Fruit fly (Drosophila melanogaster): Measurements from ENCODE around the gene CG42857.

CG42857 gene

dm6 chr3R:9783240-9783917, 37.6 kb downstream of the CG42857 start (continued):
- TF ChIP-seq CG11504 (tag; optimal IDR thresholded peaks at IDR 0.05) (no peak), CG18262 (tag; optimal IDR thresholded peaks at IDR 0.05) (peak; percentile 27), CG17829 (tag; optimal IDR thresholded peaks at IDR 0.05) (no peak), Blimp-1 (GFP tag; optimal IDR thresholded peaks at IDR 0.05) (no peak), kni (GFP tag; optimal IDR thresholded peaks at IDR 0.05) (no peak), slou (GFP tag; optimal IDR thresholded peaks at IDR 0.05) (no peak), PHDP (tag; optimal IDR thresholded peaks at IDR 0.05) (peak; percentile 26), CG17568 (GFP tag; optimal IDR thresholded peaks at IDR 0.05) (no peak), CG15601 (tag; optimal IDR thresholded peaks at IDR 0.05) (no peak), CG1792 (GFP tag; optimal IDR thresholded peaks at IDR 0.05) (no peak), CG9932 (GFP tag; IDR thresholded peaks at IDR 0.05) (no peak), bowl (GFP tag; IDR thresholded peaks at IDR 0.05) (no peak), sim (GFP tag; IDR thresholded peaks at IDR 0.05) (no peak), CG15011 (GFP tag; optimal IDR thresholded peaks at IDR 0.05) (no peak), CG2712 (tag; optimal IDR thresholded peaks at IDR 0.05) (peak; percentile 35), D19A (tag; optimal IDR thresholded peaks at IDR 0.05) (peak; percentile 1), phol (tag; optimal IDR thresholded peaks at IDR 0.05) (peak; percentile 16), B-H2 (GFP tag; optimal IDR thresholded peaks at IDR 0.05) (no peak), mld (GFP tag; IDR thresholded peaks at IDR 0.05; ENCODE audit: partially characterized antibody) (no peak), cas (GFP tag; IDR thresholded peaks at IDR 0.05) (no peak), sr (GFP tag; IDR thresholded peaks at IDR 0.05) (no peak), grau (tag; optimal IDR thresholded peaks at IDR 0.05) (peak; percentile 15), CG16779 (GFP tag; IDR thresholded peaks at IDR 0.05) (no peak), CG5953 (GFP tag; IDR thresholded peaks at IDR 0.05) (no peak), CG18011 (GFP tag; optimal IDR thresholded peaks at IDR 0.05) (no peak), Ptx1 (GFP tag; IDR thresholded peaks at IDR 0.05) (peak; percentile 16; the same call in 1 of the 2 replicates), CG7271 (tag; optimal IDR thresholded peaks at IDR 0.05) (no peak), crol (GFP tag; IDR thresholded peaks at IDR 0.05) (no peak), Lhr (GFP tag; optimal IDR thresholded peaks at IDR 0.05) (no peak), Pdp1 (GFP tag; optimal IDR thresholded peaks at IDR 0.05) (peak in 1 of 2 experiments; percentile 95), Gug (GFP tag; IDR thresholded peaks at IDR 0.05) (no peak), tgo (GFP tag; IDR thresholded peaks at IDR 0.05) (no peak), dmrt99B (tag; optimal IDR thresholded peaks at IDR 0.05) (peak; percentile 34), CG31441 (GFP tag; IDR thresholded peaks at IDR 0.05) (peak; percentile 39; the same call in 1 of the 2 replicates), otp (GFP tag; IDR thresholded peaks at IDR 0.05) (no peak), Sin3A (optimal IDR thresholded peaks at IDR 0.05) (no peak), CG31388 (GFP tag; optimal IDR thresholded peaks at IDR 0.05) (no peak), CG18599 (GFP tag; optimal IDR thresholded peaks at IDR 0.05) (peak; percentile 7), MESR4 (GFP tag; optimal IDR thresholded peaks at IDR 0.05) (no peak), Med (GFP tag) (no peak), ATbp (GFP tag; optimal IDR thresholded peaks at IDR 0.05) (peak; percentile 29), Sox102F (GFP tag; optimal IDR thresholded peaks at IDR 0.05) (peak; percentile 25), rib (GFP tag; IDR thresholded peaks at IDR 0.05) (no peak), CG2129 (GFP tag; IDR thresholded peaks at IDR 0.05; ENCODE audit: partially characterized antibody) (no peak), Usf (GFP tag; optimal IDR thresholded peaks at IDR 0.05) (no peak), Deaf1 (tag; optimal IDR thresholded peaks at IDR 0.05) (no peak), CG3838 (GFP tag; optimal IDR thresholded peaks at IDR 0.05) (no peak), vvl (GFP tag; IDR thresholded peaks at IDR 0.05) (0 out of 2 replicates have a peak, but pooled peaks have one; percentile 8), Mrtf (GFP tag; IDR thresholded peaks at IDR 0.05) (no peak), jigr1 (GFP tag; IDR thresholded peaks at IDR 0.05) (no peak)

Data from whole organism, embryonic.